Fruit fly (Drosophila melanogaster): Measurements from ENCODE around the gene RPA2.

RPA2 gene

DNA sequence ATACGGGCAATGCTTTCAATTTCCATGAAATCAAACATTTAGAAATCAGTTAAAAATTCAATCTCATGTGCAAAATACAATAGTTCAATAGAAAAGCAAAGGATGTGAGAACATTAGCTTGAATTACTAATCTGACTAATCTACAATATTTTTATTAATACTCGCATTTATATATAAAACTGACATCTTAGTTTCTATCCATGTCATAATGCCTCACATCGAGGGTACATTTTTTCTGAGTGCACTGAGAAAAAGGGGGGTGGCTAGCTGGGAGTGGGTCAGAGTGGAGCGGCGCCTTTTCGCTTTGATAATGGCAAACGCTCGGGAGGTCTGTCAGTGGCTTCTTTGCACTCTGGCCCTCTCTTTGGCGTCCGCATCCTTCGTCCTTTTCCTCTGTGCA, 25.4 kb upstream of the RPA2 start (continued):
- TF ChIP-seq TFAM (GFP tag; optimal IDR thresholded peaks at IDR 0.05) (no peak), hbn (GFP tag; IDR thresholded peaks at IDR 0.05; ENCODE audit: partially characterized antibody) (no peak), wor (GFP tag; IDR thresholded peaks at IDR 0.05) (no peak), nom (GFP tag; optimal IDR thresholded peaks at IDR 0.05) (no peak), CG16815 (GFP tag; optimal IDR thresholded peaks at IDR 0.05) (no peak), Med (GFP tag) (peak; percentile 43), Hmx (GFP tag; optimal IDR thresholded peaks at IDR 0.05) (no peak), gt (GFP tag; IDR thresholded peaks at IDR 0.05) (no peak), CkIIα-i1 (GFP tag; IDR thresholded peaks at IDR 0.05) (no peak), Mad (GFP tag; optimal IDR thresholded peaks at IDR 0.05) (no peak), cas (GFP tag; IDR thresholded peaks at IDR 0.05) (no peak), sna (GFP tag; IDR thresholded peaks at IDR 0.05; ENCODE audit: partially characterized antibody) (no peak), Blimp-1 (GFP tag; optimal IDR thresholded peaks at IDR 0.05) (peak; percentile 40), CG10431 (GFP tag; optimal IDR thresholded peaks at IDR 0.05) (no peak), Lim3 (GFP tag; IDR thresholded peaks at IDR 0.05) (no peak), Nf-YA (GFP tag; IDR thresholded peaks at IDR 0.05) (no peak), CG1602 (GFP tag; optimal IDR thresholded peaks at IDR 0.05) (no peak), CG15601 (tag; optimal IDR thresholded peaks at IDR 0.05) (no peak), yki (optimal IDR thresholded peaks at IDR 0.05) (no peak), CG1024 (GFP tag; IDR thresholded peaks at IDR 0.05) (no peak), CG4360 (GFP tag; IDR thresholded peaks at IDR 0.05) (no peak), fd96Cb (tag; optimal IDR thresholded peaks at IDR 0.05) (peak; percentile 22), Fer2 (tag; optimal IDR thresholded peaks at IDR 0.05) (no peak), org-1 (GFP tag; optimal IDR thresholded peaks at IDR 0.05) (no peak), CG8478 (optimal IDR thresholded peaks at IDR 0.05) (no peak), CG34422 (GFP tag; IDR thresholded peaks at IDR 0.05) (no peak), sima (GFP tag; optimal IDR thresholded peaks at IDR 0.05) (no peak), otp (GFP tag; IDR thresholded peaks at IDR 0.05) (no peak), da (GFP tag; optimal IDR thresholded peaks at IDR 0.05) (no peak), Meics (GFP tag; optimal IDR thresholded peaks at IDR 0.05) (peak; percentile 38), pum (GFP tag; optimal IDR thresholded peaks at IDR 0.05) (no peak), unpg (GFP tag; optimal IDR thresholded peaks at IDR 0.05) (peak; percentile 42), Ets65A (GFP tag) (peak; percentile 88), nau (GFP tag; optimal IDR thresholded peaks at IDR 0.05) (no peak), shn (GFP tag; optimal IDR thresholded peaks at IDR 0.05) (no peak), PHDP (tag; optimal IDR thresholded peaks at IDR 0.05) (peak; percentile 37), Atf3 (GFP tag; optimal IDR thresholded peaks at IDR 0.05) (no peak), CG6689 (GFP tag; IDR thresholded peaks at IDR 0.05) (no peak), Awh (GFP tag; IDR thresholded peaks at IDR 0.05) (no peak), Ptx1 (GFP tag; IDR thresholded peaks at IDR 0.05) (peak; percentile 10; the same call in 1 of the 2 replicates), Doc2 (GFP tag; IDR thresholded peaks at IDR 0.05) (no peak), CG31388 (GFP tag; optimal IDR thresholded peaks at IDR 0.05) (no peak), HLH3B (GFP tag; IDR thresholded peaks at IDR 0.05) (no peak), hkb (optimal IDR thresholded peaks at IDR 0.05) (no peak), hkb (GFP tag; IDR thresholded peaks at IDR 0.05) (no peak), CG17385 (GFP tag; optimal IDR thresholded peaks at IDR 0.05) (peak; percentile 27), CG7786 (GFP tag; optimal IDR thresholded peaks at IDR 0.05) (no peak), gsb-n (tag; optimal IDR thresholded peaks at IDR 0.05) (no peak), BEAF-32 (GFP tag; optimal IDR thresholded peaks at IDR 0.05) (no peak), CG14860 (GFP tag; IDR thresholded peaks at IDR 0.05; ENCODE audit: partially characterized antibody) (no peak), caup (GFP tag; optimal IDR thresholded peaks at IDR 0.05; ENCODE audit: severe bottlenecking) (no peak), CG7745 (tag; optimal IDR thresholded peaks at IDR 0.05) (no peak), C15 (GFP tag; IDR thresholded peaks at IDR 0.05) (no peak), CG9727 (GFP tag; optimal IDR thresholded peaks at IDR 0.05) (no peak)
